Worm (Caenorhabditis elegans) whole organism, L2 larva: ENCODE results near the gene F14H3.15.

Experiments used
- elt-3 ChIP-seq: sonication (generic microtip); optimal IDR thresholded peaks from 2 replicates; lab custom pipeline; 2017; ENCODE audit warnings: missing biosample characterization, missing genetic modification characterization
- lin-13 ChIP-seq: fragments of 150-350 bp; optimal IDR thresholded peaks from 2 replicates; lab custom pipeline; 2014; ENCODE audit warnings: missing biosample characterization, missing genetic modification reagents, missing genetic modification characterization
- lsy-2 ChIP-seq, 2 experiments: fragments of 150-350 bp in 1 of 2; sonication (generic microtip) in 1 of 2; optimal IDR thresholded peaks; 2 replicates each; lab custom pipeline; 2014 to 2017; ENCODE audit warnings: missing biosample characterization in 2 of 2, missing genetic modification characterization in 2 of 2
- mdl-1 ChIP-seq, 2 experiments: fragments of 150-350 bp in 1 of 2; sonication (generic microtip) in 1 of 2; optimal IDR thresholded peaks; 2 replicates each; lab custom pipeline; 2017; ENCODE audit warnings: missing biosample characterization in 2 of 2, missing genetic modification characterization in 2 of 2
- nhr-23 ChIP-seq: fragments of 150-350 bp; optimal IDR thresholded peaks from 2 replicates; lab custom pipeline; 2014; ENCODE audit warnings: missing biosample characterization, missing genetic modification reagents, missing genetic modification characterization
- ztf-11 ChIP-seq: sonication (generic microtip); optimal IDR thresholded peaks from 2 replicates; lab custom pipeline; 2017; ENCODE audit warnings: missing biosample characterization, missing genetic modification characterization

ce11 chrV:16020042-16020441 lies 40.0 kb downstream of the F14H3.15 start, which contains the start of gene srx-44:
- TF ChIP-seq elt-3 (tag; lab: Kevin White, UChicago) = no peak
- TF ChIP-seq lin-13 (GFP tag; lab: Kevin White, UChicago) = no peak
- no peak for TF ChIP-seq nhr-23 (tag; lab: Kevin White, UChicago)
- TF ChIP-seq mdl-1 (tag; optimal IDR thresholded peaks at IDR 0.05; lab: Kevin White, UChicago) = no peak
- no peak for TF ChIP-seq lsy-2 (tag; optimal IDR thresholded peaks at IDR 0.05; lab: Kevin White, UChicago)
- TF ChIP-seq ztf-11 (tag; lab: Kevin White, UChicago) = no peak
